Worm (Caenorhabditis elegans): Measurements from ENCODE around the gene F53F1.2.

DNA sequence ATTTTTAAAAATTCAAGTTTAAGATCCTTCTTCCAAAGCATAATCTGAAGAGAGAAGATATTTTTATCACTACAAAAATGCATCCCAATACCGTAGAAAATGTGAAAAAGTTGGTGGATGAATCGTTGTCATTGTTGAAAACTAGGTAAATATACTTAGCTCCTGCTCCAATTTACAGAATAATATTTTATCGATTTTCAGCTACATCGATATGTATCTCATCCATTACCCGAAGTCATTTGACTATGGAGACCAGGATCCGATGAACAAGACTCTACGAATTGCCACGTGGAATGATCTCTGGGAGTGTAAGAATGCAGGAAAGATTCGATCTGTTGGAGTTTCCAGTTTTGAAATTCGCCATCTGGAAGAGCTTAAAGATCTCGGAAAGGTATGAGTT, 1.8 kb downstream of the F53F1.2 start:
- TF ChIP-seq egrh-3 (GFP tag; IDR thresholded peaks at IDR 0.05) (no peak), zim-3 (tag; optimal IDR thresholded peaks at IDR 0.05) (no peak), repo-1 (tag; optimal IDR thresholded peaks at IDR 0.05) (no peak), lsy-27 (tag; optimal IDR thresholded peaks at IDR 0.05; ENCODE audit: borderline replicate concordance, insufficient read depth) (no peak), tbp1 (GFP tag; optimal IDR thresholded peaks at IDR 0.05) (no peak), efl-1 (GFP tag; optimal IDR thresholded peaks at IDR 0.05) (no peak)
